Fruit fly (Drosophila melanogaster) whole organism, embryonic: Measurements from ENCODE around the gene wrd.

Source experiments
- Adf1 ChIP-seq: fragments of 200-800 bp; sonication (Bioruptor generic); IDR thresholded peaks from 2 replicates; pipeline ENCODE4 v1.3.6; 2022; ENCODE audit warnings: missing biosample characterization, missing genetic modification characterization
- Antp ChIP-seq: fragments of 200-800 bp; sonication (Bioruptor generic); optimal IDR thresholded peaks from 3 replicates; lab custom pipeline; 2016; ENCODE audit warnings: missing biosample characterization, missing genetic modification characterization
- CG10147 ChIP-seq: fragments of 200-800 bp; sonication (Bioruptor generic); optimal IDR thresholded peaks from 2 replicates; lab custom pipeline; 2019; ENCODE audit warnings: missing biosample characterization, mild to moderate bottlenecking, missing genetic modification characterization, moderate library complexity
- CG1024 ChIP-seq: fragments of 200-800 bp; sonication (Bioruptor generic); IDR thresholded peaks from 2 replicates; pipeline ENCODE4 v1.3.6; 2022; ENCODE audit warnings: missing biosample characterization, missing genetic modification characterization
- CG12769 ChIP-seq: fragments of 200-800 bp; sonication (Bioruptor generic); optimal IDR thresholded peaks from 2 replicates; lab custom pipeline; 2019; ENCODE audit warnings: missing biosample characterization, mild to moderate bottlenecking, missing genetic modification characterization, moderate library complexity
- CG1602 ChIP-seq: fragments of 200-800 bp; sonication (Bioruptor generic); optimal IDR thresholded peaks from 3 replicates; lab custom pipeline; 2016; ENCODE audit warnings: missing biosample characterization, missing genetic modification characterization
- CG18011 ChIP-seq: fragments of 200-800 bp; sonication (Bioruptor generic); optimal IDR thresholded peaks from 2 replicates; lab custom pipeline; 2017; ENCODE audit warnings: missing biosample characterization, missing genetic modification characterization, mild to moderate bottlenecking, moderate library complexity, missing genotype
- CG18599 ChIP-seq: fragments of 200-800 bp; sonication (Bioruptor generic); optimal IDR thresholded peaks from 3 replicates; lab custom pipeline; 2017; ENCODE audit warnings: missing biosample characterization, missing genetic modification characterization, mild to moderate bottlenecking, moderate library complexity, missing genetic modification reagents
- CG30020 ChIP-seq: fragments of 200-800 bp; optimal IDR thresholded peaks from 2 replicates; lab custom pipeline; 2019; ENCODE audit warnings: missing biosample characterization, mild to moderate bottlenecking, missing genetic modification characterization, moderate library complexity
- CG32532 ChIP-seq: fragments of 200-800 bp; sonication (Bioruptor generic); IDR thresholded peaks from 2 replicates; pipeline ENCODE4 v1.3.6; 2022; ENCODE audit warnings: missing biosample characterization, missing genetic modification characterization
- CG3407 ChIP-seq: fragments of 200-800 bp; sonication (Bioruptor generic); optimal IDR thresholded peaks from 2 replicates; lab custom pipeline; 2018; ENCODE audit warnings: missing biosample characterization, mild to moderate bottlenecking, missing genetic modification characterization
- CG34376 ChIP-seq: fragments of 200-800 bp; sonication (Bioruptor generic); optimal IDR thresholded peaks from 2 replicates; lab custom pipeline; 2018; ENCODE audit warnings: missing biosample characterization, mild to moderate bottlenecking, missing genetic modification characterization
- CG3838 ChIP-seq: fragments of 200-800 bp; sonication (Bioruptor generic); optimal IDR thresholded peaks from 3 replicates; lab custom pipeline; 2016; ENCODE audit warnings: missing biosample characterization, missing genetic modification characterization
- CG6683 ChIP-seq: fragments of 200-800 bp; sonication (Bioruptor generic); optimal IDR thresholded peaks from 2 replicates; lab custom pipeline; 2017; ENCODE audit warnings: missing biosample characterization, mild to moderate bottlenecking, missing genetic modification characterization, missing genetic modification reagents
- CG7786 ChIP-seq: fragments of 200-800 bp; sonication (Bioruptor generic); optimal IDR thresholded peaks from 2 replicates; lab custom pipeline; 2016; ENCODE audit warnings: missing biosample characterization, missing genetic modification characterization
- CG8281 ChIP-seq: fragments of 200-800 bp; sonication (Bioruptor generic); optimal IDR thresholded peaks from 2 replicates; lab custom pipeline; 2018; ENCODE audit warnings: missing biosample characterization, mild to moderate bottlenecking, missing genetic modification characterization, moderate library complexity
- CG9215 ChIP-seq: fragments of 200-800 bp; sonication (Bioruptor generic); IDR thresholded peaks from 2 replicates; pipeline ENCODE4 v1.3.6; 2022; ENCODE audit warnings: missing biosample characterization, missing genetic modification characterization
- Chrac-16 ChIP-seq: fragments of 200-800 bp; sonication (Bioruptor generic); optimal IDR thresholded peaks from 3 replicates; lab custom pipeline; 2016; ENCODE audit warnings: missing biosample characterization, missing genetic modification characterization
- Dp ChIP-seq: fragments of 200-800 bp; sonication (Bioruptor generic); optimal IDR thresholded peaks from 2 replicates; lab custom pipeline; 2018; ENCODE audit warnings: missing biosample characterization, mild to moderate bottlenecking, missing genetic modification characterization, moderate library complexity
- Fer1 ChIP-seq: fragments of 200-800 bp; sonication (Bioruptor generic); optimal IDR thresholded peaks from 2 replicates; lab custom pipeline; 2017; ENCODE audit warnings: missing biosample characterization, mild to moderate bottlenecking, missing genetic modification characterization
- H2.0 ChIP-seq: fragments of 200-800 bp; sonication (Bioruptor generic); IDR thresholded peaks from 2 replicates; pipeline ENCODE4 v1.3.6; 2022; ENCODE audit warnings: missing biosample characterization, missing genetic modification characterization
- Hand ChIP-seq: fragments of 200-800 bp; sonication (Bioruptor generic); optimal IDR thresholded peaks from 2 replicates; lab custom pipeline; 2017; ENCODE audit warnings: mild to moderate bottlenecking, missing biosample characterization, missing genetic modification reagents, missing genetic modification characterization
- Hr3 ChIP-seq: fragments of 200-800 bp; sonication (Bioruptor generic); optimal IDR thresholded peaks from 3 replicates; lab custom pipeline; 2016; ENCODE audit warnings: missing biosample characterization, missing genetic modification characterization
- Mrtf ChIP-seq: fragments of 200-800 bp; sonication (Bioruptor generic); IDR thresholded peaks from 3 replicates; pipeline ENCODE4 v1.3.6; 2022; ENCODE audit warnings: missing biosample characterization, missing genetic modification characterization
- NC2β ChIP-seq: fragments of 200-800 bp; sonication (Bioruptor generic); optimal IDR thresholded peaks from 2 replicates; lab custom pipeline; 2016; ENCODE audit warnings: missing biosample characterization, missing genetic modification characterization
- NK7.1 ChIP-seq: fragments of 200-800 bp; sonication (Bioruptor generic); optimal IDR thresholded peaks from 3 replicates; lab custom pipeline; 2016; ENCODE audit warnings: missing biosample characterization, missing genetic modification characterization
- Nf-YA ChIP-seq: fragments of 200-800 bp; sonication (Bioruptor generic); IDR thresholded peaks from 2 replicates; pipeline ENCODE4 v1.3.6; 2022; ENCODE audit warnings: missing biosample characterization, missing genetic modification characterization
- Six4 ChIP-seq: fragments of 200-800 bp; sonication (Bioruptor generic); optimal IDR thresholded peaks from 2 replicates; lab custom pipeline; 2016; ENCODE audit warnings: missing biosample characterization, missing genetic modification characterization
- Sry-δ ChIP-seq: fragments of 200-800 bp; sonication (Bioruptor generic); optimal IDR thresholded peaks from 2 replicates; lab custom pipeline; 2016; ENCODE audit warnings: missing biosample characterization, missing genetic modification characterization
- bab2 ChIP-seq: fragments of 200-800 bp; sonication (Bioruptor generic); optimal IDR thresholded peaks from 2 replicates; lab custom pipeline; 2016; ENCODE audit warnings: missing biosample characterization, missing genetic modification characterization
- bigmax ChIP-seq: fragments of 200-800 bp; sonication (Bioruptor generic); optimal IDR thresholded peaks from 2 replicates; lab custom pipeline; 2018; ENCODE audit warnings: missing biosample characterization, mild to moderate bottlenecking, missing genetic modification characterization
- cas ChIP-seq: fragments of 200-800 bp; sonication (Bioruptor generic); IDR thresholded peaks from 2 replicates; pipeline ENCODE4 v1.3.6; 2022; ENCODE audit warnings: missing biosample characterization, missing genetic modification characterization
- corto ChIP-seq: fragments of 200-800 bp; sonication (Bioruptor generic); optimal IDR thresholded peaks from 2 replicates; lab custom pipeline; 2016; ENCODE audit warnings: missing biosample characterization, mild to moderate bottlenecking, missing genetic modification characterization, moderate library complexity
- dati ChIP-seq: fragments of 200-800 bp; sonication (Bioruptor generic); IDR thresholded peaks from 2 replicates; pipeline ENCODE4 v1.3.6; 2022; ENCODE audit warnings: missing biosample characterization, missing genetic modification characterization
- dm ChIP-seq: fragments of 200-800 bp; sonication (Bioruptor generic); optimal IDR thresholded peaks from 3 replicates; lab custom pipeline; 2016; ENCODE audit warnings: missing biosample characterization, missing genetic modification characterization
- dysf ChIP-seq: fragments of 200-800 bp; sonication (Bioruptor generic); IDR thresholded peaks from 3 replicates; pipeline ENCODE4 v1.3.6; 2022; ENCODE audit warnings: missing biosample characterization, missing genetic modification characterization
- ewg ChIP-seq: fragments of 200-800 bp; sonication (Bioruptor generic); optimal IDR thresholded peaks from 3 replicates; lab custom pipeline; 2017; ENCODE audit warnings: mild to moderate bottlenecking, missing biosample characterization, missing genetic modification reagents, missing genetic modification characterization
- exex ChIP-seq: fragments of 200-800 bp; sonication (Bioruptor generic); optimal IDR thresholded peaks from 4 replicates; lab custom pipeline; 2018; ENCODE audit warnings: missing biosample characterization, mild to moderate bottlenecking, missing genetic modification characterization, moderate library complexity
- eyg ChIP-seq: fragments of 200-800 bp; sonication (Bioruptor generic); optimal IDR thresholded peaks from 3 replicates; lab custom pipeline; 2016; ENCODE audit warnings: missing biosample characterization, missing genetic modification characterization
- fd96Cb ChIP-seq: fragments of 200-800 bp; sonication (Bioruptor generic); optimal IDR thresholded peaks from 2 replicates; lab custom pipeline; 2018; ENCODE audit warnings: missing biosample characterization, mild to moderate bottlenecking, missing genetic modification characterization, moderate library complexity
- gcm2 ChIP-seq: fragments of 200-800 bp; sonication (Bioruptor generic); optimal IDR thresholded peaks from 2 replicates; lab custom pipeline; 2016; ENCODE audit warnings: missing biosample characterization, missing genetic modification characterization
- gsb-n ChIP-seq: fragments of 200-800 bp; sonication (Bioruptor generic); optimal IDR thresholded peaks from 3 replicates; lab custom pipeline; 2018; ENCODE audit warnings: missing biosample characterization, mild to moderate bottlenecking, missing genetic modification characterization
- ken ChIP-seq: fragments of 200-800 bp; sonication (Bioruptor generic); IDR thresholded peaks from 3 replicates; pipeline ENCODE4 v1.3.6; 2022; ENCODE audit warnings: missing biosample characterization, missing genetic modification characterization
- lmd ChIP-seq: fragments of 200-800 bp; sonication (Bioruptor generic); IDR thresholded peaks from 2 replicates; pipeline ENCODE4 v1.3.6; 2022; ENCODE audit warnings: missing biosample characterization, missing genetic modification characterization
- onecut ChIP-seq: fragments of 200-800 bp; sonication (Bioruptor generic); IDR thresholded peaks from 2 replicates; pipeline ENCODE4 v1.3.6; 2022; ENCODE audit warnings: missing biosample characterization, missing genetic modification characterization
- org-1 ChIP-seq: fragments of 200-800 bp; sonication (Bioruptor generic); optimal IDR thresholded peaks from 2 replicates; lab custom pipeline; 2017; ENCODE audit warnings: missing biosample characterization, missing genetic modification characterization
- pan ChIP-seq, 4 experiments: fragments of >200 bp in 3 of 4; fragments of 200-800 bp in 1 of 4; sonication (Bioruptor generic) in 1 of 4; optimal IDR thresholded peaks in 3 of 4; IDR thresholded peaks in 1 of 4; 2 replicates each; pipeline versions ENCODE4 v1.3.6 to Lab custom; 2017 to 2022; ENCODE audit warnings: missing biosample characterization in 2 of 4, missing genetic modification characterization in 2 of 4, mixed read lengths in 1 of 4
- slbo ChIP-seq: fragments of 200-800 bp; sonication (Bioruptor generic); IDR thresholded peaks from 2 replicates; pipeline ENCODE4 v1.3.6; 2022; ENCODE audit warnings: missing biosample characterization, missing genetic modification characterization
- sna ChIP-seq: fragments of 200-800 bp; sonication (Bioruptor generic); IDR thresholded peaks from 2 replicates; pipeline ENCODE4 v1.3.6; 2022; ENCODE audit warnings: missing biosample characterization, missing genetic modification characterization; ENCODE audit not compliant: partially characterized antibody
- ttk ChIP-seq: fragments of 200-800 bp; sonication (Bioruptor generic); IDR thresholded peaks from 2 replicates; pipeline ENCODE4 v2.1.2; 2022; ENCODE audit warnings: missing biosample characterization, missing genetic modification characterization
- twi ChIP-seq: fragments of 200-800 bp; optimal IDR thresholded peaks from 2 replicates; lab custom pipeline; 2019; ENCODE audit warnings: missing biosample characterization, mild to moderate bottlenecking, missing genetic modification characterization, moderate library complexity

wrd gene

DNA sequence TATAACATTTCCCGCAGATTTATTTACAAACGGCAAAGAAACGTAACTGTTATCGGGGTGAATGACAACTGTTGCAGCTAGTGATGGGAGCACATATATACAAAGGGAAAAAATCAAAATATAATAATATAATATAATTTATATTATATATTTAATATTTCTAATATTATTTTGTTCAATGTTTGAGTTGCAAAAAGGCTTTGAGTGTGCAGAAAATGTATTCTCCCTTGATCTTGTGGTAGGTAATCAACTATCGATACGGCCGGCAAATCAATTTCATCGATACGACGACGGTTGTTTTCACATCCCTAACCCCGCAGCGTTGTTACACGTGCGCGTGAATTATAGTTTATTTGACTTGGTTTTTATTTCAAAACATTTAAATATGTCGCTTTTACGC is 55.9 kb downstream of the wrd start, which contains the start of the genes mTerf5 and Non3 (continued):
- TF ChIP-seq sna (peak; percentile 93), Sry-δ (peak; percentile 85), gcm2 (GFP tag; lab: Kevin White, UChicago) (no peak), CG3407 (no peak), Fer1 (GFP tag; lab: Kevin White, UChicago) (peak; percentile 64), lmd (peak; percentile 37; the same call in 1 of the 2 replicates), CG10147 (GFP tag; lab: Kevin White, UChicago) (peak; percentile 68), CG1024 (GFP tag; lab: Robert Waterston, UW) (no peak), Hand (GFP tag; lab: Kevin White, UChicago) (no peak), bab2 (GFP tag; lab: Kevin White, UChicago) (peak; percentile 38), bigmax (GFP tag; lab: Kevin White, UChicago) (no peak), ttk (GFP tag; lab: Robert Waterston, UW) (no peak), cas (no peak), Dp (peak; percentile 31), ken (GFP tag; lab: Robert Waterston, UW) (peak; percentile 45; the same call in 1 of the 3 replicates), CG34376 (GFP tag; lab: Kevin White, UChicago) (no peak), Hr3 (GFP tag; lab: Kevin White, UChicago) (peak; percentile 73), H2.0 (GFP tag; lab: Robert Waterston, UW) (no peak), Nf-YA (GFP tag; lab: Robert Waterston, UW) (no peak), exex (peak; percentile 12), fd96Cb (tag; lab: Kevin White, UChicago) (peak; percentile 40), org-1 (GFP tag; lab: Kevin White, UChicago) (no peak), dysf (GFP tag; lab: Robert Waterston, UW) (0 out of 3 replicates have a peak, but pooled peaks have one; percentile 36), CG7786 (peak; percentile 7), CG30020 (tag; lab: Kevin White, UChicago) (peak; percentile 57), onecut (GFP tag; lab: Robert Waterston, UW) (no peak), Six4 (peak; percentile 51), CG1602 (GFP tag; lab: Kevin White, UChicago) (peak; percentile 41), NK7.1 (no peak), pan (optimal IDR thresholded peaks at IDR 0.05; lab: Kevin White, UChicago) (no peak), pan (GFP tag; optimal IDR thresholded peaks at IDR 0.05 in 1 of 2, IDR thresholded peaks at IDR 0.05 in 1 of 2) (peak in 1 of 2 experiments; percentile 60), CG32532 (GFP tag; lab: Robert Waterston, UW) (peak; percentile 49; the same call in 1 of the 2 replicates), dm (peak; percentile 88), Mrtf (no peak), Antp (GFP tag; lab: Kevin White, UChicago) (no peak), NC2β (no peak), CG8281 (no peak), dati (GFP tag; lab: Robert Waterston, UW) (no peak), CG18599 (GFP tag; lab: Kevin White, UChicago) (peak; percentile 63), CG18011 (GFP tag; lab: Kevin White, UChicago) (peak; percentile 6), CG12769 (no peak), CG3838 (GFP tag; lab: Kevin White, UChicago) (no peak), Chrac-16 (peak; percentile 46), CG6683 (GFP tag; lab: Kevin White, UChicago) (peak; percentile 40), twi (peak; percentile 40), ewg (peak; percentile 81), Adf1 (GFP tag; lab: Robert Waterston, UW) (peak; percentile 17; the same call in 1 of the 2 replicates), CG9215 (GFP tag; lab: Robert Waterston, UW) (peak; percentile 46), corto (no peak), slbo (GFP tag; lab: Robert Waterston, UW) (peak; percentile 67; the same call in 1 of the 2 replicates), gsb-n (tag; lab: Kevin White, UChicago) (peak; percentile 58), eyg (no peak)
